Worm (Caenorhabditis elegans): ENCODE results near the gene C06E1.9.

ce11 chrIII:8605532-8605931 is 4.1 kb downstream of the C06E1.9 start, which contains the start of gene C06E1.1:
- no peak for TF ChIP-seq pros-1 (tag; optimal IDR thresholded peaks at IDR 0.05)
- no peak for TF ChIP-seq ceh-34 (tag; optimal IDR thresholded peaks at IDR 0.05)
- TF ChIP-seq unc-86 (tag; optimal IDR thresholded peaks at IDR 0.05): no peak
- TF ChIP-seq fkh-10 (GFP tag; optimal IDR thresholded peaks at IDR 0.05): no peak
- no peak for TF ChIP-seq pag-3 (tag; optimal IDR thresholded peaks at IDR 0.05; ENCODE audit: borderline replicate concordance)
- TF ChIP-seq ttx-3 (tag; optimal IDR thresholded peaks at IDR 0.05): no peak
- no peak for TF ChIP-seq sdc-2 (tag; optimal IDR thresholded peaks at IDR 0.05)
- TF ChIP-seq pqm-1 (tag; optimal IDR thresholded peaks at IDR 0.05): no peak
- TF ChIP-seq lin-11 (tag; optimal IDR thresholded peaks at IDR 0.05): no peak
- no peak for TF ChIP-seq unc-42 (tag; optimal IDR thresholded peaks at IDR 0.05)
- no peak for TF ChIP-seq tbx-2 (tag; optimal IDR thresholded peaks at IDR 0.05)
- no peak for TF ChIP-seq pax-1 (tag; optimal IDR thresholded peaks at IDR 0.05)
- TF ChIP-seq unc-55 (GFP tag; optimal IDR thresholded peaks at IDR 0.05): no peak
- no peak for TF ChIP-seq ama-1 (optimal IDR thresholded peaks at IDR 0.05)

Measured in whole organism, late embryonic.